Worm (Caenorhabditis elegans) whole organism, young adult: ENCODE results near the gene sru-42.

Source experiments
- C06A6.2 ChIP-seq: fragments of 200-800 bp; sonication (Bioruptor generic); conservative IDR thresholded peaks from 2 replicates; pipeline ENCODE4 v1.3.6; 2022; ENCODE audit warnings: missing genetic modification characterization, missing compliant biosample characterization
- C17E4.6 ChIP-seq: fragments of 200-800 bp; sonication (Bioruptor generic); IDR thresholded peaks from 2 replicates; pipeline ENCODE4 v1.3.6; 2022; ENCODE audit warnings: missing genetic modification reagents, missing genetic modification characterization, missing compliant biosample characterization
- F33H1.4 ChIP-seq: fragments of 200-800 bp; sonication (Bioruptor generic); IDR thresholded peaks from 2 replicates; pipeline ENCODE4 v1.3.6; 2022; ENCODE audit warnings: missing genetic modification reagents, missing genetic modification characterization, missing compliant biosample characterization
- F52B5.7 ChIP-seq: sonication (generic microtip); optimal IDR thresholded peaks from 2 replicates; lab custom pipeline; 2016; ENCODE audit warnings: mild to moderate bottlenecking, missing genetic modification characterization, missing compliant biosample characterization
- F57A8.1 ChIP-seq: fragments of 200-800 bp; sonication (Bioruptor generic); optimal IDR thresholded peaks from 2 replicates; lab custom pipeline; 2018; ENCODE audit warnings: mild to moderate bottlenecking, missing genetic modification characterization, moderate library complexity, missing compliant biosample characterization
- K12H6.12 ChIP-seq: fragments of 200-800 bp; sonication (Bioruptor generic); optimal IDR thresholded peaks from 2 replicates; lab custom pipeline; 2018; ENCODE audit warnings: mild to moderate bottlenecking, missing genetic modification characterization, missing compliant biosample characterization
- T07F8.4 ChIP-seq: sonication (generic microtip); optimal IDR thresholded peaks from 2 replicates; lab custom pipeline; 2016; ENCODE audit warnings: mild to moderate bottlenecking, missing genetic modification characterization, moderate library complexity, missing compliant biosample characterization
- Y79H2A.3 ChIP-seq: fragments of 200-800 bp; sonication (Bioruptor generic); conservative IDR thresholded peaks from 2 replicates; pipeline ENCODE4 v1.3.6; 2022; ENCODE audit warnings: missing genetic modification reagents, missing genetic modification characterization, missing compliant biosample characterization
- attf-3 ChIP-seq: fragments of 200-800 bp; sonication (Bioruptor generic); conservative IDR thresholded peaks from 2 replicates; pipeline ENCODE4 v1.3.6; 2022; ENCODE audit warnings: missing genetic modification reagents, missing genetic modification characterization, missing compliant biosample characterization
- attf-5 ChIP-seq: fragments of 200-800 bp; sonication (Bioruptor generic); optimal IDR thresholded peaks from 2 replicates; lab custom pipeline; 2018; ENCODE audit warnings: mild to moderate bottlenecking, missing genetic modification characterization, missing compliant biosample characterization
- ccch-3 ChIP-seq: fragments of 200-800 bp; sonication (Bioruptor generic); optimal IDR thresholded peaks from 2 replicates; lab custom pipeline; 2018; ENCODE audit warnings: mild to moderate bottlenecking, missing genetic modification characterization, missing compliant biosample characterization
- cebp-1 ChIP-seq, 2 experiments: fragments of 200-800 bp in 1 of 2; sonication (Bioruptor generic) in 1 of 2; sonication (generic microtip) in 1 of 2; IDR thresholded peaks in 1 of 2; optimal IDR thresholded peaks in 1 of 2; 2 replicates each; pipeline versions ENCODE4 v1.3.6 to Lab custom; 2017 to 2022; ENCODE audit warnings: missing compliant biosample characterization in 2 of 2, missing genetic modification characterization in 2 of 2, mild to moderate bottlenecking in 1 of 2, missing genetic modification reagents in 1 of 2, moderate library complexity in 1 of 2
- cebp-2 ChIP-seq: fragments of 200-800 bp; sonication (Bioruptor generic); IDR thresholded peaks from 2 replicates; pipeline ENCODE4 v1.3.6; 2022; ENCODE audit warnings: missing genetic modification characterization, missing compliant biosample characterization
- ceh-27 ChIP-seq: fragments of 200-800 bp; sonication (Bioruptor generic); optimal IDR thresholded peaks from 2 replicates; lab custom pipeline; 2018; ENCODE audit warnings: mild to moderate bottlenecking, missing genetic modification characterization, moderate library complexity, missing compliant biosample characterization
- ceh-40 ChIP-seq: fragments of 200-800 bp; sonication (Bioruptor generic); IDR thresholded peaks from 2 replicates; pipeline ENCODE4 v1.3.6; 2022; ENCODE audit warnings: missing genetic modification characterization, missing compliant biosample characterization
- ceh-91 ChIP-seq: fragments of 200-800 bp; sonication (Bioruptor generic); IDR thresholded peaks from 2 replicates; pipeline ENCODE4 v1.3.6; 2022; ENCODE audit warnings: missing genetic modification reagents, missing genetic modification characterization, missing compliant biosample characterization
- chd-7 ChIP-seq: sonication (generic microtip); optimal IDR thresholded peaks from 2 replicates; lab custom pipeline; 2016; ENCODE audit warnings: mild to moderate bottlenecking, missing genetic modification characterization, moderate library complexity, missing compliant biosample characterization
- dpff-1 ChIP-seq: sonication (generic microtip); optimal IDR thresholded peaks from 2 replicates; lab custom pipeline; 2017; ENCODE audit warnings: mild to moderate bottlenecking, missing genetic modification characterization, missing compliant biosample characterization
- dpl-1 ChIP-seq: fragments of 150-350 bp; optimal IDR thresholded peaks from 2 replicates; lab custom pipeline; 2014; ENCODE audit warnings: missing biosample characterization, missing genetic modification reagents, missing genetic modification characterization
- egl-18 ChIP-seq: fragments of 200-800 bp; sonication (Bioruptor generic); IDR thresholded peaks from 2 replicates; pipeline ENCODE4 v1.3.6; 2022; ENCODE audit warnings: missing genetic modification reagents, missing genetic modification characterization, missing compliant biosample characterization
- egl-44 ChIP-seq: fragments of 200-800 bp; sonication (Bioruptor generic); IDR thresholded peaks from 2 replicates; pipeline ENCODE4 v1.3.6; 2022; ENCODE audit warnings: missing genetic modification reagents, missing genetic modification characterization, missing compliant biosample characterization
- egrh-3 ChIP-seq: fragments of 200-800 bp; sonication (Bioruptor generic); IDR thresholded peaks from 2 replicates; pipeline ENCODE4 v1.3.6; 2022; ENCODE audit warnings: missing genetic modification reagents, missing genetic modification characterization, missing compliant biosample characterization
- ets-4 ChIP-seq: fragments of 200-800 bp; sonication (Bioruptor generic); optimal IDR thresholded peaks from 2 replicates; lab custom pipeline; 2018; ENCODE audit warnings: mild to moderate bottlenecking, missing genetic modification characterization, missing compliant biosample characterization
- hsf-1 ChIP-seq: fragments of 200-800 bp; sonication (Bioruptor generic); IDR thresholded peaks from 2 replicates; pipeline ENCODE4 v1.3.6; 2022; ENCODE audit warnings: missing genetic modification reagents, missing genetic modification characterization, missing compliant biosample characterization
- let-526 ChIP-seq: fragments of 200-800 bp; sonication (Bioruptor generic); IDR thresholded peaks from 2 replicates; pipeline ENCODE4 v1.3.6; 2022; ENCODE audit warnings: missing genetic modification reagents, missing genetic modification characterization, missing compliant biosample characterization
- let-607 ChIP-seq, 2 experiments: fragments of 200-800 bp in 1 of 2; sonication (Bioruptor generic) in 1 of 2; sonication (generic microtip) in 1 of 2; optimal IDR thresholded peaks; 2 replicates each; lab custom pipeline; 2016 to 2018; ENCODE audit warnings: mild to moderate bottlenecking in 2 of 2, missing compliant biosample characterization in 2 of 2, missing genetic modification characterization in 2 of 2, moderate library complexity in 2 of 2, missing genotype in 1 of 2
- lin-26 ChIP-seq: fragments of 200-800 bp; sonication (Bioruptor generic); IDR thresholded peaks from 2 replicates; pipeline ENCODE4 v1.3.6; 2022; ENCODE audit warnings: missing genetic modification reagents, missing genetic modification characterization, missing compliant biosample characterization
- lir-1 ChIP-seq: fragments of 200-800 bp; sonication (Bioruptor generic); conservative IDR thresholded peaks from 2 replicates; pipeline ENCODE4 v1.3.6; 2022; ENCODE audit warnings: missing genetic modification reagents, missing genetic modification characterization, missing compliant biosample characterization
- repo-1 ChIP-seq: sonication (generic microtip); optimal IDR thresholded peaks from 2 replicates; lab custom pipeline; 2017; ENCODE audit warnings: mild to moderate bottlenecking, missing genetic modification characterization, missing compliant biosample characterization
- snpc-1.1 ChIP-seq: sonication (generic microtip); optimal IDR thresholded peaks from 2 replicates; lab custom pipeline; 2017; ENCODE audit warnings: missing genetic modification characterization, mild to moderate bottlenecking, missing compliant biosample characterization, antibody characterized with exemption, moderate library complexity, missing genotype, missing genetic modification reagents; ENCODE audit not compliant: insufficient read depth
- somi-1 ChIP-seq: fragments of 200-800 bp; sonication (Bioruptor generic); optimal IDR thresholded peaks from 2 replicates; lab custom pipeline; 2018; ENCODE audit warnings: mild to moderate bottlenecking, missing genetic modification characterization, missing compliant biosample characterization
- tbp1 ChIP-seq: fragments of 200-800 bp; sonication (Bioruptor generic); optimal IDR thresholded peaks from 2 replicates; lab custom pipeline; 2018; ENCODE audit warnings: mild to moderate bottlenecking, missing genetic modification characterization, missing compliant biosample characterization
- ztf-18 ChIP-seq: sonication (generic microtip); optimal IDR thresholded peaks from 2 replicates; lab custom pipeline; 2016; ENCODE audit warnings: missing genotype, mild to moderate bottlenecking, missing genetic modification characterization, missing compliant biosample characterization
- ztf-22 ChIP-seq: fragments of 200-800 bp; sonication (Bioruptor generic); optimal IDR thresholded peaks from 2 replicates; lab custom pipeline; 2018; ENCODE audit warnings: mild to moderate bottlenecking, missing genetic modification characterization, moderate library complexity, missing compliant biosample characterization
- ztf-26 ChIP-seq: sonication (generic microtip); optimal IDR thresholded peaks from 2 replicates; lab custom pipeline; 2017; ENCODE audit warnings: missing genetic modification characterization, missing compliant biosample characterization
- ztf-3 ChIP-seq: fragments of 200-800 bp; sonication (Bioruptor generic); optimal IDR thresholded peaks from 2 replicates; lab custom pipeline; 2018; ENCODE audit warnings: mild to moderate bottlenecking, missing genetic modification characterization, missing compliant biosample characterization
- ztf-6 ChIP-seq: fragments of 200-800 bp; sonication (Bioruptor generic); IDR thresholded peaks from 2 replicates; pipeline ENCODE4 v1.3.6; 2022; ENCODE audit warnings: missing genetic modification reagents, missing genetic modification characterization, missing compliant biosample characterization

Gene sru-42

ce11 chrV:15612886-15613285 lies 37.4 kb upstream of the sru-42 start, which contains the start of gene str-263:
Gene str-263, plus strand, starts transcription at chrV:15613186.
- TF ChIP-seq egl-44 (GFP tag; lab: Robert Waterston, UW) (no peak), lin-26 (GFP tag; lab: Robert Waterston, UW) (no peak), lir-1 (GFP tag; lab: Robert Waterston, UW) (no peak)

ce11 chrV:15614534-15614933 lies 35.7 kb upstream of the sru-42 start:
- TF ChIP-seq ztf-22 (GFP tag; lab: Kevin White, UChicago) (no peak), chd-7 (no peak), egrh-3 (GFP tag; lab: Robert Waterston, UW) (no peak), let-607 (tag; optimal IDR thresholded peaks at IDR 0.05; lab: Kevin White, UChicago) (no peak), attf-5 (GFP tag; lab: Kevin White, UChicago) (no peak), hsf-1 (GFP tag; lab: Robert Waterston, UW) (no peak), egl-18 (GFP tag; lab: Robert Waterston, UW) (no peak), repo-1 (tag; lab: Kevin White, UChicago) (no peak), F57A8.1 (GFP tag; lab: Kevin White, UChicago) (no peak), ccch-3 (GFP tag; lab: Kevin White, UChicago) (no peak), F52B5.7 (tag; lab: Kevin White, UChicago) (no peak), ceh-40 (GFP tag; lab: Robert Waterston, UW) (no peak), C06A6.2 (GFP tag; lab: Robert Waterston, UW) (no peak), snpc-1.1 (tag; lab: Kevin White, UChicago) (no peak), cebp-1 (GFP tag; IDR thresholded peaks at IDR 0.05; lab: Robert Waterston, UW) (no peak), cebp-1 (tag; optimal IDR thresholded peaks at IDR 0.05; lab: Kevin White, UChicago) (no peak), F33H1.4 (no peak), ceh-27 (GFP tag; lab: Kevin White, UChicago) (no peak), tbp1 (GFP tag; lab: Kevin White, UChicago) (no peak)

- TF ChIP-seq cebp-2 (GFP tag; lab: Robert Waterston, UW) (no peak), C17E4.6 (GFP tag; lab: Robert Waterston, UW) (no peak), T07F8.4 (tag; lab: Kevin White, UChicago) (no peak), dpff-1 (no peak), ceh-91 (GFP tag; lab: Robert Waterston, UW) (no peak), F52B5.7 (tag; lab: Kevin White, UChicago) (no peak), snpc-1.1 (tag; lab: Kevin White, UChicago) (no peak), somi-1 (GFP tag; lab: Kevin White, UChicago) (no peak), ets-4 (GFP tag; lab: Kevin White, UChicago) (no peak), ztf-3 (no peak), Y79H2A.3 (GFP tag; lab: Robert Waterston, UW) (no peak), dpl-1 (GFP tag; lab: Kevin White, UChicago) (no peak), let-526 (GFP tag; lab: Robert Waterston, UW) (no peak), K12H6.12 (tag; lab: Kevin White, UChicago) (no peak), attf-3 (GFP tag; lab: Robert Waterston, UW) (no peak), ztf-18 (tag; lab: Kevin White, UChicago) (no peak), ztf-26 (tag; lab: Kevin White, UChicago) (no peak), ztf-6 (GFP tag; lab: Robert Waterston, UW) (no peak), let-607 (tag; optimal IDR thresholded peaks at IDR 0.05; lab: Kevin White, UChicago) (no peak)
Observed at ce11 chrV:15621518-15621917, 28.7 kb upstream of the sru-42 start, which contains the start of gene C55A1.1. Gene C55A1.1, plus strand, starts transcription at chrV:15621818.
